Fruit fly (Drosophila melanogaster) whole organism, prepupa: ENCODE data around the gene CG7031.

Experiments used
- CG10631 ChIP-seq: fragments of 200-800 bp; sonication (Bioruptor generic); optimal IDR thresholded peaks from 2 replicates; lab custom pipeline; 2016; ENCODE audit warnings: missing biosample characterization, missing genetic modification characterization
- CG10669 ChIP-seq: fragments of 200-800 bp; sonication (Bioruptor generic); optimal IDR thresholded peaks from 3 replicates; lab custom pipeline; 2018; ENCODE audit warnings: missing biosample characterization, mild to moderate bottlenecking, missing genetic modification characterization, moderate library complexity
- CG11294 ChIP-seq: fragments of 200-800 bp; sonication (Bioruptor generic); IDR thresholded peaks from 2 replicates; pipeline ENCODE4 v1.3.6; 2022; ENCODE audit warnings: missing biosample characterization, missing genetic modification characterization
- CG11902 ChIP-seq: fragments of 200-800 bp; sonication (Bioruptor generic); optimal IDR thresholded peaks from 3 replicates; lab custom pipeline; 2016; ENCODE audit warnings: missing biosample characterization, missing genetic modification characterization
- CG15336 ChIP-seq: fragments of 200-800 bp; sonication (Bioruptor generic); IDR thresholded peaks from 2 replicates; pipeline ENCODE4 v1.3.6; 2022; ENCODE audit warnings: missing biosample characterization, missing genetic modification characterization
- CG1621 ChIP-seq: fragments of 200-800 bp; sonication (Bioruptor generic); optimal IDR thresholded peaks from 3 replicates; lab custom pipeline; 2018; ENCODE audit warnings: missing biosample characterization, mild to moderate bottlenecking, missing genetic modification characterization
- CG3032 ChIP-seq: fragments of 200-800 bp; optimal IDR thresholded peaks from 2 replicates; lab custom pipeline; 2019; ENCODE audit warnings: missing biosample characterization, mild to moderate bottlenecking, missing genetic modification characterization, moderate library complexity
- CG31627 ChIP-seq: fragments of 200-800 bp; sonication (Bioruptor generic); optimal IDR thresholded peaks from 3 replicates; lab custom pipeline; 2016; ENCODE audit warnings: missing biosample characterization, missing genetic modification characterization
- CG32006 ChIP-seq: fragments of 200-800 bp; sonication (Bioruptor generic); optimal IDR thresholded peaks from 3 replicates; lab custom pipeline; 2017; ENCODE audit warnings: missing biosample characterization, mild to moderate bottlenecking, missing genetic modification characterization
- CG34406 ChIP-seq: fragments of 200-800 bp; sonication (Bioruptor generic); optimal IDR thresholded peaks from 3 replicates; lab custom pipeline; 2016; ENCODE audit warnings: missing biosample characterization, missing genetic modification characterization
- CG3919 ChIP-seq: fragments of 200-800 bp; sonication (Bioruptor generic); optimal IDR thresholded peaks from 3 replicates; lab custom pipeline; 2016; ENCODE audit warnings: missing biosample characterization, missing genetic modification characterization
- CG4318 ChIP-seq: fragments of 200-800 bp; sonication (Bioruptor generic); optimal IDR thresholded peaks from 3 replicates; lab custom pipeline; 2017; ENCODE audit warnings: missing biosample characterization, mild to moderate bottlenecking, missing genetic modification characterization
- CG6163 ChIP-seq: fragments of 200-800 bp; sonication (Bioruptor generic); IDR thresholded peaks from 3 replicates; pipeline ENCODE4 v1.3.6; 2022; ENCODE audit warnings: missing biosample characterization, missing genetic modification characterization
- CG6276 ChIP-seq: fragments of 200-800 bp; sonication (Bioruptor generic); optimal IDR thresholded peaks from 2 replicates; lab custom pipeline; 2017; ENCODE audit warnings: missing biosample characterization, mild to moderate bottlenecking, missing genetic modification characterization
- CG6792 ChIP-seq: fragments of 200-800 bp; sonication (Bioruptor generic); optimal IDR thresholded peaks from 3 replicates; lab custom pipeline; 2016; ENCODE audit warnings: missing biosample characterization, missing genetic modification characterization
- CG7368 ChIP-seq: fragments of 200-800 bp; sonication (Bioruptor generic); optimal IDR thresholded peaks from 3 replicates; lab custom pipeline; 2016; ENCODE audit warnings: missing biosample characterization, missing genetic modification characterization
- CG8119 ChIP-seq: fragments of 200-800 bp; sonication (Bioruptor generic); IDR thresholded peaks from 3 replicates; pipeline ENCODE4 v1.3.6; 2022; ENCODE audit warnings: missing biosample characterization, missing genetic modification characterization
- CG8319 ChIP-seq: fragments of 200-800 bp; sonication (Bioruptor generic); optimal IDR thresholded peaks from 3 replicates; lab custom pipeline; 2016; ENCODE audit warnings: missing biosample characterization, missing genetic modification characterization
- CG8632 ChIP-seq: fragments of 200-800 bp; sonication (Bioruptor generic); optimal IDR thresholded peaks from 3 replicates; lab custom pipeline; 2016; ENCODE audit warnings: missing biosample characterization, missing genetic modification characterization
- CG9139 ChIP-seq: fragments of 200-800 bp; sonication (Bioruptor generic); optimal IDR thresholded peaks from 3 replicates; lab custom pipeline; 2017; ENCODE audit warnings: missing biosample characterization, mild to moderate bottlenecking, missing genetic modification characterization
- Eip75B ChIP-seq: fragments of 200-800 bp; sonication (Bioruptor generic); optimal IDR thresholded peaks from 3 replicates; lab custom pipeline; 2016; ENCODE audit warnings: missing biosample characterization, missing genetic modification characterization
- Eip78C ChIP-seq: fragments of 200-800 bp; sonication (Bioruptor generic); peaks from one replicate; lab custom pipeline; 2016; ENCODE audit warnings: missing biosample characterization, missing genetic modification characterization
- Ets21C ChIP-seq: fragments of 200-800 bp; sonication (Bioruptor generic); optimal IDR thresholded peaks from 3 replicates; lab custom pipeline; 2016; ENCODE audit warnings: missing biosample characterization, missing genetic modification characterization
- Ets96B ChIP-seq: fragments of 200-800 bp; optimal IDR thresholded peaks from 2 replicates; lab custom pipeline; 2019; ENCODE audit warnings: missing biosample characterization, mild to moderate bottlenecking, missing genetic modification characterization, moderate library complexity
- OdsH ChIP-seq: fragments of 200-800 bp; sonication (Bioruptor generic); optimal IDR thresholded peaks from 3 replicates; lab custom pipeline; 2016; ENCODE audit warnings: missing biosample characterization, missing genetic modification characterization
- Smox ChIP-seq: fragments of 200-800 bp; sonication (Bioruptor generic); optimal IDR thresholded peaks from 3 replicates; lab custom pipeline; 2016; ENCODE audit warnings: missing biosample characterization, missing genetic modification characterization
- Sox102F ChIP-seq: fragments of 200-800 bp; sonication (Bioruptor generic); optimal IDR thresholded peaks from 2 replicates; lab custom pipeline; 2016; ENCODE audit warnings: missing biosample characterization, mild to moderate bottlenecking, missing genetic modification characterization
- Sox14 ChIP-seq: fragments of 200-800 bp; sonication (Bioruptor generic); optimal IDR thresholded peaks from 3 replicates; lab custom pipeline; 2016; ENCODE audit warnings: missing biosample characterization, missing genetic modification characterization
- acj6 ChIP-seq: fragments of 200-800 bp; sonication (Bioruptor generic); optimal IDR thresholded peaks from 3 replicates; lab custom pipeline; 2016; ENCODE audit warnings: missing biosample characterization, missing genetic modification characterization
- cyc ChIP-seq: fragments of 200-800 bp; sonication (Bioruptor generic); optimal IDR thresholded peaks from 3 replicates; lab custom pipeline; 2016; ENCODE audit warnings: missing biosample characterization, missing genetic modification characterization
- eg ChIP-seq: fragments of 200-800 bp; sonication (Bioruptor generic); IDR thresholded peaks from 3 replicates; pipeline ENCODE4 v1.3.6; 2022; ENCODE audit warnings: missing biosample characterization, missing genetic modification characterization
- esn ChIP-seq: fragments of 200-800 bp; sonication (Bioruptor generic); optimal IDR thresholded peaks from 2 replicates; lab custom pipeline; 2016; ENCODE audit warnings: missing biosample characterization, mild to moderate bottlenecking, missing genetic modification characterization, moderate library complexity
- fd59A ChIP-seq: fragments of 200-800 bp; sonication (Bioruptor generic); optimal IDR thresholded peaks from 2 replicates; lab custom pipeline; 2017; ENCODE audit warnings: missing biosample characterization, mild to moderate bottlenecking, missing genetic modification characterization, missing genetic modification reagents
- net ChIP-seq: fragments of 200-800 bp; sonication (Bioruptor generic); optimal IDR thresholded peaks from 3 replicates; lab custom pipeline; 2016; ENCODE audit warnings: missing biosample characterization, missing genetic modification characterization
- pdm3 ChIP-seq: fragments of 200-800 bp; sonication (Bioruptor generic); optimal IDR thresholded peaks from 3 replicates; lab custom pipeline; 2016; ENCODE audit warnings: missing biosample characterization, missing genetic modification characterization
- salr ChIP-seq, 2 experiments: fragments of 200-800 bp; sonication (Bioruptor generic); optimal IDR thresholded peaks; 3 replicates each; lab custom pipeline; 2016 to 2018; ENCODE audit warnings: missing biosample characterization in 2 of 2, missing genetic modification characterization in 2 of 2, mild to moderate bottlenecking in 1 of 2
- ss ChIP-seq, 2 experiments: fragments of 200-800 bp; sonication (Bioruptor generic); optimal IDR thresholded peaks; 2 replicates in 1 of 2; 3 replicates in 1 of 2; lab custom pipeline; 2017 to 2018; ENCODE audit warnings: mild to moderate bottlenecking in 2 of 2, missing biosample characterization in 2 of 2, missing genetic modification characterization in 2 of 2, moderate library complexity in 1 of 2
- svp ChIP-seq: fragments of 200-800 bp; sonication (Bioruptor generic); peaks from one replicate; lab custom pipeline; 2016; ENCODE audit warnings: missing biosample characterization, missing genetic modification characterization
- topi ChIP-seq: fragments of 200-800 bp; sonication (Bioruptor generic); optimal IDR thresholded peaks from 3 replicates; lab custom pipeline; 2016; ENCODE audit warnings: missing biosample characterization, missing genetic modification characterization
- vri ChIP-seq: fragments of 200-800 bp; sonication (Bioruptor generic); optimal IDR thresholded peaks from 3 replicates; lab custom pipeline; 2016; ENCODE audit warnings: missing biosample characterization, mild to moderate bottlenecking, missing genetic modification characterization

Gene CG7031

DNA sequence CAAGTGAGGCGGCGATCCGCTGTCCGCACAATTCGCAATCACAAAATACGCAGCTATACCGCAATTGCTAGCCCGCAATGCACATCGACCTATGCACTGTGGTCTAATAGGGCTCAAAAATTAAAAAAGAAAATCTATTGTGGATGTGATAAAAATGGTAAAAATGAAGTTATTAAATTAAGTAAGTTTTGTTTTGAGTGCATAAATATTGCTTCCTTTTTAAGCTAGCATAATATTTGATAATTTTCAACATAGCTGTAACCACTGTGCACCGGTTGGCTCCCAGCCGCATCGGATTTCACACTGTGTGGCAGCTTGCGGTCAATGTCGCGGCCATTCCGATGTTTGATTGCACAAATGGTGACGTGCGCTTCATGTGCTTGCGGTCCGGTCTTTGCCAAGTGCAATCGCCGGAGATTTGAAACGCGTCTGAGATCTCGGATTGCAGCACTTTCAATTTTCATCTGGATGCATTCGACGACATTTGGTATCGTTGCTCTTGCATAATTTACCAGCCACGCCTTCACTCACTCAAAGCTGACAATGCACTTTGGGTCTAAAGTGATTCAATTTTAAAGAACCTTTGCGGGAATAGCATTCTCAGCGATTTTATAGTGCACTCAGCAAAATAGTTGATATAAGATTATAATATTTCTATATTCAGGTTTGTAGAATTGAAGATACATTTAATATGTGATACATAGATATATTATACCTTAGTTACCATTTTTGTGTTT lies 12.5 kb downstream of the CG7031 start (continued):
- TF ChIP-seq fd59A (GFP tag; lab: Kevin White, UChicago) (peak; percentile 2), CG32006 (GFP tag; lab: Kevin White, UChicago) (peak; percentile 52), Ets21C (peak; percentile 1), CG15336 (GFP tag; lab: Robert Waterston, UW) (peak; percentile 73), CG34406 (peak; percentile 18), CG11294 (peak; percentile 47; the same call in 1 of the 2 replicates), CG3919 (peak; percentile 49), Sox102F (GFP tag; lab: Kevin White, UChicago) (no peak), svp (peak; percentile 75), CG6163 (GFP tag; lab: Robert Waterston, UW) (peak; percentile 54; the same call in 2 of the 3 replicates), net (GFP tag; lab: Kevin White, UChicago) (no peak), CG10631 (GFP tag; lab: Kevin White, UChicago) (peak; percentile 42), Ets96B (tag; lab: Kevin White, UChicago) (peak; percentile 41), esn (GFP tag; lab: Kevin White, UChicago) (no peak), CG8119 (GFP tag; lab: Robert Waterston, UW) (peak; percentile 68; the same call in 2 of the 3 replicates), pdm3 (GFP tag; lab: Kevin White, UChicago) (peak; percentile 27), OdsH (GFP tag; lab: Kevin White, UChicago) (peak; percentile 40), vri (GFP tag; lab: Kevin White, UChicago) (no peak), Eip75B (GFP tag; lab: Kevin White, UChicago) (peak; percentile 27), CG1621 (tag; lab: Kevin White, UChicago) (no peak), CG11902 (GFP tag; lab: Kevin White, UChicago) (no peak), CG6276 (GFP tag; lab: Kevin White, UChicago) (peak; percentile 24), ss (GFP tag; optimal IDR thresholded peaks at IDR 0.05; lab: Kevin White, UChicago) (peak in 1 of 2 experiments; percentile 8), salr (GFP tag; optimal IDR thresholded peaks at IDR 0.05; lab: Kevin White, UChicago) (no peak), Eip78C (GFP tag; lab: Kevin White, UChicago) (peak; percentile 79), eg (GFP tag; lab: Robert Waterston, UW) (peak; percentile 68; the same call in 2 of the 3 replicates), CG8632 (GFP tag; lab: Kevin White, UChicago) (peak; percentile 37), CG9139 (GFP tag; lab: Kevin White, UChicago) (no peak), CG31627 (GFP tag; lab: Kevin White, UChicago) (peak; percentile 7), CG4318 (peak; percentile 3), CG6792 (GFP tag; lab: Kevin White, UChicago) (peak; percentile 12), Sox14 (GFP tag; lab: Kevin White, UChicago) (peak; percentile 3), Smox (peak; percentile 26), CG3032 (tag; lab: Kevin White, UChicago) (no peak), CG7368 (GFP tag; lab: Kevin White, UChicago) (no peak), acj6 (peak; percentile 25)

DNA sequence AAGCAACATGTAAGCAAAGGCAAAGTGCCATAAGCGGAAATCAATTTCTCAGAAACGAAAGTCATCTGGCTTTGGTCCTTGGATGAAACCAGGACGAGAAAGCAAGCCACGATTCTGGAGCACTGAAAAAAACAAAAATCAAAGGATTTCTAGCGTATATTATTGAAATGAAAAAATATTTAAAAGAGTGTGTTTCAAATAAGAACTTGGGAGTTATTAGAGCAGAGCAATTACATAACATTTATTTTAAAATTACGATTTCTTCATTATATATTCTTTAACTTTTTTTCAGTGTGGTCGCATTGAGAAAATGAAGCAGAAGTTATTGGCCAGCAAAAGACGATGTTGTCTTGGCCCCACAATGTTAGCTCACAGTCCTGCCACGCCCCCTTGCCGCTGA lies 18.6 kb downstream of the CG7031 start:
- TF ChIP-seq svp (peak; percentile 13), net (GFP tag; lab: Kevin White, UChicago) (no peak), CG10669 (GFP tag; lab: Kevin White, UChicago) (no peak), CG8319 (GFP tag; lab: Kevin White, UChicago) (no peak)

DNA sequence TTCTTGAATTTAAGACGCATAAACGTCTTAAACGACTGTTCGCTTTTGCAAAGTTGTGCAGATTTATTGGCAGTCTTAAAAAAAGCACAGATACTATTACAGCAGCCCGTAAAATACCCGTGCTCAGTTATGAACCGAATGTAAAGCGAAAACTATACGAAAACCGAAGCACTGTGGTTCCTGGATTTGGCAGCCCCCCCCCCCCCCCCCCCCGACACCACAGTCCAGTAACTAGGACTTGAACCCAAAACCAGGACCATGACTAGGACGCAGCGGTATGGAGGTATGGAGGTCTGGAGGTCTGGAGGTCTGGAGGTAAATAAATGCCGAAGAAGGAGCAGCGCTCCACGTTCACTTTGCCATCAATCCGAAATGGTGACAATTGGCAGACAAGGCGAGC lies 29.3 kb downstream of the CG7031 start:
- TF ChIP-seq cyc (GFP tag; lab: Kevin White, UChicago) (no peak), topi (GFP tag; lab: Kevin White, UChicago) (no peak)
